Fruit fly (Drosophila melanogaster): ENCODE data around the gene Octbeta1R.
A peak's percentile ranks its signal among the peaks of the same experiment; 100 is the strongest.

The Octbeta1R gene

DNA sequence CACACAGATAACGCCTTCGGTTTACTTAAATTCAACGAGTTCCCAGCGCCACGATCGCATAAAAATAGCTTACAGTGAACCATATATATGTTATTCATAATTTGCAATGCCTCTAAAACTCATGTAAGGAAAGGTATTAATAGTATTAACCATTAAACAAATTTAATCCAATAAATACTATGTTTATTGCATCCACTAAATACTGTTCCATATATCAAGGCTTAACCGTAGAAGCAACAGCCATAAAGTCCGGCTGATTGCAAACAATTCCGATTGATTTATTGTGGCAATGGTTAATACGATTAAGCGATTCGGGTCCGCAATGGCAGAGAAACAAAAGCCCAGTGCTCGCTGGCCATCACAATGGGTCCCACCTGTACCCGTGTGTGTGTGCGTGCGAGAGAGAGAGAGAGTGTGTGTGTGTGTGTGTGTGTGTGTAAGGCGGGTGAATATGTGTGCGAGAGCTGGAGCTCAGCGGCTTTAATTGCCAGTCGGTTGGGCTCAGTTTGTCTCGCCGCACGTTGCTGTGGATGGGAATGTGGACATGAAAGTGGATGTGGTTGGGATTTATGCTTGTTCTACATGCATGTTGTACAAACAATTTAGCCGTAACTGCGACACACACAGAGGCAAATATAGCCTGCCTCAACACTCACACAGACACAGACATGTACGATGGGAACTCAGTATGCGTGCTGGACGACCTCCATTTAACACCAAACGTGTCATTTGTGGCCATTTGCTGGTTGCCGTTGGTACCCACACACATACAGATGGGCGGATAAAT is 2.3 kb upstream of the Octbeta1R start (continued):
- TF ChIP-seq hkb (optimal IDR thresholded peaks at IDR 0.05) (no peak), hkb (GFP tag; IDR thresholded peaks at IDR 0.05) (0 out of 2 replicates have a peak, but pooled peaks have one; percentile 7), D (optimal IDR thresholded peaks at IDR 0.05) (no peak), D (GFP tag; optimal IDR thresholded peaks at IDR 0.05) (peak; percentile 44), zfh1 (GFP tag; IDR thresholded peaks at IDR 0.05) (0 out of 3 replicates have a peak, but pooled peaks have one; percentile 37), kni (GFP tag; optimal IDR thresholded peaks at IDR 0.05) (peak; percentile 37), CG30020 (tag; optimal IDR thresholded peaks at IDR 0.05) (no peak), nmo (GFP tag; optimal IDR thresholded peaks at IDR 0.05) (peak; percentile 50), Optix (GFP tag; IDR thresholded peaks at IDR 0.05) (no peak), CG11456 (GFP tag; IDR thresholded peaks at IDR 0.05) (no peak), CG1024 (GFP tag; IDR thresholded peaks at IDR 0.05) (no peak), sim (GFP tag; IDR thresholded peaks at IDR 0.05) (no peak), CkIIα-i1 (GFP tag; IDR thresholded peaks at IDR 0.05) (no peak), CG3995 (GFP tag; optimal IDR thresholded peaks at IDR 0.05) (no peak), croc (GFP tag; conservative IDR thresholded peaks at IDR 0.05) (no peak), inv (GFP tag; IDR thresholded peaks at IDR 0.05; ENCODE audit: partially characterized antibody) (no peak), CG5180 (GFP tag; optimal IDR thresholded peaks at IDR 0.05) (no peak), Atf3 (GFP tag; optimal IDR thresholded peaks at IDR 0.05) (no peak), trh (GFP tag; optimal IDR thresholded peaks at IDR 0.05) (no peak), nerfin-2 (GFP tag; IDR thresholded peaks at IDR 0.05; ENCODE audit: partially characterized antibody) (no peak), schlank (tag; optimal IDR thresholded peaks at IDR 0.05) (no peak), CG34376 (GFP tag; optimal IDR thresholded peaks at IDR 0.05) (no peak), nerfin-1 (tag; optimal IDR thresholded peaks at IDR 0.05) (no peak), CG10147 (GFP tag; optimal IDR thresholded peaks at IDR 0.05) (peak; percentile 18), CG12942 (GFP tag; optimal IDR thresholded peaks at IDR 0.05) (no peak), CG34224 (GFP tag; IDR thresholded peaks at IDR 0.05; ENCODE audit: partially characterized antibody) (no peak), btn (GFP tag; optimal IDR thresholded peaks at IDR 0.05) (no peak), CG12299 (tag; optimal IDR thresholded peaks at IDR 0.05) (peak; percentile 40), CG10654 (GFP tag; optimal IDR thresholded peaks at IDR 0.05) (peak; percentile 36), NC2β (GFP tag; optimal IDR thresholded peaks at IDR 0.05) (no peak), tll (GFP tag; optimal IDR thresholded peaks at IDR 0.05) (no peak), bcd (GFP tag; optimal IDR thresholded peaks at IDR 0.05) (peak; percentile 39), hb (GFP tag; IDR thresholded peaks at IDR 0.05; ENCODE audit: partially characterized antibody) (no peak), Drgx (GFP tag; IDR thresholded peaks at IDR 0.05) (no peak), Awh (GFP tag; IDR thresholded peaks at IDR 0.05) (no peak), Hr78 (GFP tag; optimal IDR thresholded peaks at IDR 0.05) (no peak), CG6813 (GFP tag; optimal IDR thresholded peaks at IDR 0.05) (no peak), z (GFP tag; IDR thresholded peaks at IDR 0.05) (no peak), CG1529 (GFP tag; optimal IDR thresholded peaks at IDR 0.05) (no peak), CG3163 (GFP tag; optimal IDR thresholded peaks at IDR 0.05) (no peak), sqz (GFP tag; optimal IDR thresholded peaks at IDR 0.05) (no peak), TFAM (GFP tag; optimal IDR thresholded peaks at IDR 0.05) (no peak), ash1 (GFP tag; optimal IDR thresholded peaks at IDR 0.05) (no peak), mam (GFP tag; optimal IDR thresholded peaks at IDR 0.05) (no peak), CG14860 (GFP tag; IDR thresholded peaks at IDR 0.05; ENCODE audit: partially characterized antibody) (no peak), CG7839 (tag; optimal IDR thresholded peaks at IDR 0.05) (peak; percentile 58), gcm (GFP tag; optimal IDR thresholded peaks at IDR 0.05) (no peak), h (optimal IDR thresholded peaks at IDR 0.05) (no peak), ranshi (GFP tag; IDR thresholded peaks at IDR 0.05) (no peak), gce (GFP tag; IDR thresholded peaks at IDR 0.05) (no peak)
